Worm (Caenorhabditis elegans) whole organism, L1 larva: ENCODE data around the gene F08D12.4.
A peak's percentile ranks its signal among the peaks of the same experiment; 100 is the strongest.

Experiments used
- efl-1 ChIP-seq, 4 experiments: fragments of 150-350 bp; optimal IDR thresholded peaks in 3 of 4; peaks in 1 of 4; 1 replicate in 1 of 4; 2 replicates in 3 of 4; lab custom pipeline; 2014; ENCODE audit warnings: missing biosample characterization in 2 of 4, missing genetic modification characterization in 2 of 4, missing genetic modification reagents in 2 of 4
- elt-2 ChIP-seq: sonication (generic microtip); optimal IDR thresholded peaks from 2 replicates; lab custom pipeline; 2016; ENCODE audit warnings: missing genetic modification characterization, mild to moderate bottlenecking, inconsistent platforms, missing compliant biosample characterization, missing genetic modification reagents
- fkh-8 ChIP-seq: sonication (generic microtip); optimal IDR thresholded peaks from 2 replicates; lab custom pipeline; 2016; ENCODE audit warnings: mild to moderate bottlenecking, missing genetic modification characterization, missing compliant biosample characterization
- irx-1 ChIP-seq: sonication (generic microtip); optimal IDR thresholded peaks from 2 replicates; lab custom pipeline; 2016; ENCODE audit warnings: missing genetic modification characterization, missing compliant biosample characterization
- mdl-1 ChIP-seq, 2 experiments: fragments of 150-350 bp; optimal IDR thresholded peaks; 2 replicates each; lab custom pipeline; 2014 to 2017; ENCODE audit warnings: missing biosample characterization in 2 of 2, missing genetic modification characterization in 2 of 2, inconsistent platforms in 1 of 2
- nhr-76 ChIP-seq: sonication (generic microtip); optimal IDR thresholded peaks from 2 replicates; lab custom pipeline; 2017; ENCODE audit warnings: missing biosample characterization, missing genetic modification characterization
- unc-130 ChIP-seq: fragments of 150-350 bp; optimal IDR thresholded peaks from 2 replicates; lab custom pipeline; 2017; ENCODE audit warnings: missing biosample characterization, missing genetic modification characterization, inconsistent platforms
- unc-62 ChIP-seq: fragments of 150-350 bp; optimal IDR thresholded peaks from 2 replicates; lab custom pipeline; 2014; ENCODE audit warnings: missing biosample characterization, missing genetic modification reagents, missing genetic modification characterization

DNA sequence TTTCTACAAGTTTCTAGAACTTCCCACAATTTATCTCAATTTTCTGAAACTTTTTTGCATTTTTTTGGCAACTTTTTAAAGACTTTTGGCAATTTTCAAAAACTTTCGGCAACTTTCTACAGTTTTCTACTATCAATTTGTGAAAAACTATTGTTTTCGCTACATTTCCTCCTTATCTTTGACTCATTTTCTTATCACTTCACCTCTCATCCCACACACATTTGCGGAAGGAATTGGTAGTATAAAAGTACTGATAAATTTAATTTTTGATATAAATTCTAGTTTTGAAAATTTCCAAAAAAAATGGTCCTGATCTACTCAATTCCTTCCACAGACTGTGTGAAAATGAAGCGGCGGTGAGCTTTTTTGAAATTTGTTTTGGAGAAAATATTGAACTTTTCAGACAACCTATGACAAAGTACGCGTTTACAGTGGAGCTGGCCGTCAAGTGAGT, 28.3 kb upstream of the F08D12.4 start, which contains the start of gene F29A7.4:
- TF ChIP-seq elt-2 (tag; lab: Kevin White, UChicago) (peak; percentile 72), nhr-76 (tag; lab: Kevin White, UChicago) (no peak), efl-1 (optimal IDR thresholded peaks at IDR 0.05; lab: Kevin White, UChicago) (no peak), efl-1 (GFP tag; optimal IDR thresholded peaks at IDR 0.05 in 1 of 2; lab: Kevin White, UChicago) (no peak), unc-130 (tag; lab: Kevin White, UChicago) (no peak), fkh-8 (tag; lab: Kevin White, UChicago) (no peak), irx-1 (tag; lab: Kevin White, UChicago) (no peak), unc-62 (GFP tag; lab: Kevin White, UChicago) (no peak), mdl-1 (tag; optimal IDR thresholded peaks at IDR 0.05; lab: Kevin White, UChicago) (no peak)
